Worm (Caenorhabditis elegans): Measurements from ENCODE around the gene T07F12.4.

Gene T07F12.4

ce11 chrX:4893623-4894105 is 7.0 kb downstream of the T07F12.4 start, which contains the start of gene T07F12.1 (continued):
- no peak for TF ChIP-seq ces-1 (GFP tag; optimal IDR thresholded peaks at IDR 0.05)
- no peak for TF ChIP-seq unc-86 (tag; optimal IDR thresholded peaks at IDR 0.05)
- no peak for TF ChIP-seq ets-5 (GFP tag; IDR thresholded peaks at IDR 0.05)
- peak; percentile 21 for TF ChIP-seq tbx-2 (tag; optimal IDR thresholded peaks at IDR 0.05)
- no peak for TF ChIP-seq zip-4 (GFP tag; optimal IDR thresholded peaks at IDR 0.05)
- no peak for TF ChIP-seq efl-3 (GFP tag; optimal IDR thresholded peaks at IDR 0.05)
- TF ChIP-seq dsc-1 (tag; optimal IDR thresholded peaks at IDR 0.05), result no peak
- no peak for TF ChIP-seq nhr-237 (tag; optimal IDR thresholded peaks at IDR 0.05)
- no peak for TF ChIP-seq egl-27 (tag; optimal IDR thresholded peaks at IDR 0.05)
- peak in 1 of 2 experiments; percentile 32 for TF ChIP-seq lin-35 (GFP tag; optimal IDR thresholded peaks at IDR 0.05)
- TF ChIP-seq sptf-1 (tag; optimal IDR thresholded peaks at IDR 0.05), result no peak
- no peak for TF ChIP-seq ama-1 (optimal IDR thresholded peaks at IDR 0.05)
- TF ChIP-seq hlh-17 (GFP tag; optimal IDR thresholded peaks at IDR 0.05; ENCODE audit: borderline replicate concordance), result no peak
- no peak for TF ChIP-seq egl-13 (tag; optimal IDR thresholded peaks at IDR 0.05)
- peak in 1 of 2 experiments; percentile 20 for TF ChIP-seq mdl-1 (tag; optimal IDR thresholded peaks at IDR 0.05)
- TF ChIP-seq nhr-77 (tag; optimal IDR thresholded peaks at IDR 0.05), result no peak
- TF ChIP-seq blmp-1 (tag; optimal IDR thresholded peaks at IDR 0.05), result peak; percentile 98
- no peak for TF ChIP-seq nhr-28 (tag; optimal IDR thresholded peaks at IDR 0.05)
- TF ChIP-seq ceh-63 (GFP tag; optimal IDR thresholded peaks at IDR 0.05), result no peak
- no peak for TF ChIP-seq ztf-11 (tag; optimal IDR thresholded peaks at IDR 0.05)
- TF ChIP-seq tlp-1 (tag; optimal IDR thresholded peaks at IDR 0.05), result no peak
- TF ChIP-seq efl-1 (optimal IDR thresholded peaks at IDR 0.05), result no peak
- no peak for TF ChIP-seq efl-1 (GFP tag; optimal IDR thresholded peaks at IDR 0.05 in 1 of 2)
- no peak for TF ChIP-seq unc-30 (tag; optimal IDR thresholded peaks at IDR 0.05)
- no peak for TF ChIP-seq C34B4.2 (tag; optimal IDR thresholded peaks at IDR 0.05)
- TF ChIP-seq fkh-10 (GFP tag; optimal IDR thresholded peaks at IDR 0.05), result no peak
- TF ChIP-seq aly-2 (tag; optimal IDR thresholded peaks at IDR 0.05), result no peak
- TF ChIP-seq mef-2 (tag; optimal IDR thresholded peaks at IDR 0.05), result no peak
- no peak for TF ChIP-seq elt-2 (tag; optimal IDR thresholded peaks at IDR 0.05)
- TF ChIP-seq lin-15B (tag; optimal IDR thresholded peaks at IDR 0.05), result no peak
- TF ChIP-seq snu-23 (GFP tag; optimal IDR thresholded peaks at IDR 0.05), result peak; percentile 54
- TF ChIP-seq alr-1 (tag; optimal IDR thresholded peaks at IDR 0.05; ENCODE audit: borderline replicate concordance), result no peak
- peak; percentile 56 for TF ChIP-seq nhr-20 (tag; optimal IDR thresholded peaks at IDR 0.05)
- TF ChIP-seq ztf-4 (tag; optimal IDR thresholded peaks at IDR 0.05), result no peak
- no peak for TF ChIP-seq hpl-2 (GFP tag; optimal IDR thresholded peaks at IDR 0.05)
- TF ChIP-seq fkh-4 (tag; optimal IDR thresholded peaks at IDR 0.05; ENCODE audit: borderline replicate concordance), result no peak
- no peak for TF ChIP-seq sox-4 (tag; optimal IDR thresholded peaks at IDR 0.05)
- no peak for TF ChIP-seq irx-1 (tag; optimal IDR thresholded peaks at IDR 0.05)
- no peak for TF ChIP-seq unc-62 (GFP tag; optimal IDR thresholded peaks at IDR 0.05)
- TF ChIP-seq lin-14 (GFP tag; optimal IDR thresholded peaks at IDR 0.05), result peak; percentile 80
- TF ChIP-seq pag-3 (tag; optimal IDR thresholded peaks at IDR 0.05; ENCODE audit: borderline replicate concordance, insufficient read depth), result no peak
- no peak for TF ChIP-seq ceh-82 (tag; optimal IDR thresholded peaks at IDR 0.05)
- TF ChIP-seq nhr-71 (tag; optimal IDR thresholded peaks at IDR 0.05), result peak; percentile 39
- TF ChIP-seq lin-13 (GFP tag; optimal IDR thresholded peaks at IDR 0.05), result no peak
- TF ChIP-seq ceh-8 (GFP tag; optimal IDR thresholded peaks at IDR 0.05), result no peak
- TF ChIP-seq nhr-76 (tag; optimal IDR thresholded peaks at IDR 0.05), result no peak
- peak; percentile 97 for TF ChIP-seq nhr-85 (tag)
- TF ChIP-seq grh-1 (GFP tag; IDR thresholded peaks at IDR 0.05), result peak; percentile 75
- TF ChIP-seq zag-1 (tag; optimal IDR thresholded peaks at IDR 0.05), result no peak
- TF ChIP-seq nhr-90 (tag; optimal IDR thresholded peaks at IDR 0.05; ENCODE audit: poor library complexity), result no peak
- no peak for TF ChIP-seq mab-9 (GFP tag; IDR thresholded peaks at IDR 0.05)
- no peak for TF ChIP-seq vab-15 (tag; optimal IDR thresholded peaks at IDR 0.05)
- no peak for TF ChIP-seq fkh-8 (tag; optimal IDR thresholded peaks at IDR 0.05)
- TF ChIP-seq nhr-11 (tag; optimal IDR thresholded peaks at IDR 0.05), result no peak

All from whole organism, L1 larva.